Worm (Caenorhabditis elegans): ENCODE data around the gene D2023.3.

Gene D2023.3

DNA sequence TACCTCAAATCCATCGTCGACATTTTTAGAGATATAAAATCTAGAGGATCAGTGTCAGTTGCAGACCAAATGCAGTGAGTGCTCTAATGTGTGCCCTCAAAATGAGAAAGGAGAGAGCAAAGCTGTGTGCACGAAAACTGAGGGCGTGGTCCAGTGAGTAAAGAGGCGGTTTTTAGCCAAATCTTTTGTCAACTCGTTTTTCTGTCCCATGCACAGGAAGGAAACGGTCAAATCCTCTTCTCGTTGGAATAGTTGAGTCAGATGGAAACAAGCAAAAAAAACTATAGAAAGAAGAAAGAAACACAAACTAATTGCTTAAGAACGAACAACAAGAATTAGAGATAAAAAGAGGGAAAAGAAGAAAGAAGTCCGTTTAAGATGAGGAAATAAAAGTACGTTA, at the start of gene D2023.3:
TSS of gene D2023.3 (minus strand) at position 101 of the 400 bp plus-strand sequence.
- TF ChIP-seq ztf-29 (GFP tag; IDR thresholded peaks at IDR 0.05) (no peak), tab-1 (GFP tag; IDR thresholded peaks at IDR 0.05) (no peak), cog-1 (tag; optimal IDR thresholded peaks at IDR 0.05) (no peak), ztf-23 (GFP tag; IDR thresholded peaks at IDR 0.05) (no peak), klf-2 (GFP tag; conservative IDR thresholded peaks at IDR 0.05) (no peak), T22C8.4 (GFP tag; IDR thresholded peaks at IDR 0.05) (no peak), flt-1 (GFP tag; IDR thresholded peaks at IDR 0.05) (no peak), ref-1 (GFP tag; conservative IDR thresholded peaks at IDR 0.05) (no peak), med-1 (GFP tag; optimal IDR thresholded peaks at IDR 0.05; ENCODE audit: insufficient read depth) (no peak)

DNA sequence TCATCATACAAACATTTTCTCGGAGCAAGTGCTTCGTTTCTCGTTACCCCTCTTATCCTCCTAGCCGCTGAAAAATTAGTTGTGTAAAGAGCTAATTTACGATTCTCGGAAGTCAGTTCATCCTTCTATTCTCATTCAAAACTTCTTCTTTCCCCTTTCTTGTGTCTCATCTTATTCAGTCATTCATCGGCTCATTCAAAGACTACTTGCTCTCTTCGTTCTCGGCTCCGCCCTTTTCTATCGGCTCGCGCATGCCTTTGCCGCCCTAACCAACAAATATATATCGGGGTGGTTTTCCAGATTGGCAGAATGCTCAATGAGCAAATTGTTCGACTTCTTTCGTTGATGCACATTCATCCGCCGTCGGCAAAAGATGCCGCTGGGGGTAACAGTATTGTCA, 48.6 kb upstream of the D2023.3 start, which contains the start of gene R13H4.5:
TSS of gene R13H4.5 (plus strand) at position 301 of the 400 bp plus-strand sequence.
- no peak for TF ChIP-seq ztf-29 (GFP tag; IDR thresholded peaks at IDR 0.05)
- TF ChIP-seq cog-1 (tag; optimal IDR thresholded peaks at IDR 0.05), result no peak
- TF ChIP-seq flt-1 (GFP tag; IDR thresholded peaks at IDR 0.05), result no peak
- TF ChIP-seq T22C8.4 (GFP tag; IDR thresholded peaks at IDR 0.05), result no peak
- TF ChIP-seq med-1 (GFP tag; optimal IDR thresholded peaks at IDR 0.05; ENCODE audit: insufficient read depth), result no peak
- no peak for TF ChIP-seq klf-2 (GFP tag; conservative IDR thresholded peaks at IDR 0.05)
- TF ChIP-seq tab-1 (GFP tag; IDR thresholded peaks at IDR 0.05), result no peak
- no peak for TF ChIP-seq ref-1 (GFP tag; conservative IDR thresholded peaks at IDR 0.05)
- no peak for TF ChIP-seq ztf-23 (GFP tag; IDR thresholded peaks at IDR 0.05)

DNA sequence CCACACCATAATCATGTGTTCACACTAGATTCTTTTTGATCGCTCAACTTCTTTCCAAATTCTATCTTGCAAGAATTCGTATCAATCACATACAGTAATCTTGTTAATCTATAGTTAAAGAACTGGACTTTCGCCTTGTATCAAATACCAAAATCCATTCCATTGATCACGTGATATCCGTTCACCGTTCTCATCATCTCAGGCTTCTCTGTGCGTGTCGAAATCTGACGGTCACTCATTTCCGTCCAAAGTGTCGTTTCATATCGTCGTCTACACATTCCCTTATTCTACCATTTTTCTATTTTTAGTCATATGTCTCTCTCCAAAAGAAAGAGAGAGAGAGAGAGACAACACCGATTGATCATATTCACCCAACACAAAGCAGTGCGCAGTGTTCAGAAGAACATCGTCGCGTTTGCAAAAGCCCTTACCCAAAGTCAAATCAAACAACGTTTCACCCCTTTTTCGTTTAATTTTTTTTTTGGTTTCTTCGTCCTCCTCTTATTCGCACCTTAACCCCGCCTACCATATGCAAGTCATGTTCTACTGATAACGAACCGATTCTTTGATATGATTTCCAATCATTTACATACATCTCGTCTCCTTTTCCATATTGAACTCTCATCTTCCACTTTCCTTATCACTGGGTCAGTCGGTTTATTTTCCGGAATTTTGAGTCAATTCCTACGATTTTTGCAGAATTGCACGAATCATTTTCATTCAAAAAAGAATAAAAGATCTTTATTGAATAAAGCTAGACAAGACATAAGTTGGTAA, 47.4 kb upstream of the D2023.3 start:
- no peak for TF ChIP-seq ztf-23 (GFP tag; IDR thresholded peaks at IDR 0.05)
- no peak for TF ChIP-seq T22C8.4 (GFP tag; IDR thresholded peaks at IDR 0.05)
- no peak for TF ChIP-seq flt-1 (GFP tag; IDR thresholded peaks at IDR 0.05)
- no peak for TF ChIP-seq tab-1 (GFP tag; IDR thresholded peaks at IDR 0.05)
- no peak for TF ChIP-seq ref-1 (GFP tag; conservative IDR thresholded peaks at IDR 0.05)
- TF ChIP-seq med-1 (GFP tag; optimal IDR thresholded peaks at IDR 0.05; ENCODE audit: insufficient read depth), result no peak

DNA sequence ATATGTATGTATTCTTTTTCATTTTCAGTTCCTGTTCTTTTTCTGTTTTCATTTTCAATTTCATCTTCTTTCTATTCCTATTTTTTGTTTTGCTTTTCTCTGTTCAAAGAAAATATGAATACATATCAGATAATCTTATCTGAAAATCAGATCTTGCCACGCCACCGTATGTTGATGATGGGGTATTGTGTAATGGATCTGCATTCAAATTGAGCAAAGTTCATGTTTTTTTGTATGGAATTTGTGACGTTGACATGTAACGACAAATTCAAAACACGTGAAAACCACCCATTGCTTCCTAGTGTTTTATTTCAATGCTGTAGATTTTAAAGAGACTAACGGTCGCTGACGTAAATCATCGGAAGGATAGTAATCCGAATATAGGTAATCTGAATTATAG, 46.5 kb upstream of the D2023.3 start:
- TF ChIP-seq cog-1 (tag; optimal IDR thresholded peaks at IDR 0.05) (no peak), ref-1 (GFP tag; conservative IDR thresholded peaks at IDR 0.05) (no peak), ztf-23 (GFP tag; IDR thresholded peaks at IDR 0.05) (no peak), ztf-29 (GFP tag; IDR thresholded peaks at IDR 0.05) (no peak), med-1 (GFP tag; optimal IDR thresholded peaks at IDR 0.05; ENCODE audit: insufficient read depth) (no peak), T22C8.4 (GFP tag; IDR thresholded peaks at IDR 0.05) (no peak), flt-1 (GFP tag; IDR thresholded peaks at IDR 0.05) (no peak), tab-1 (GFP tag; IDR thresholded peaks at IDR 0.05) (no peak), klf-2 (GFP tag; conservative IDR thresholded peaks at IDR 0.05) (no peak)

DNA sequence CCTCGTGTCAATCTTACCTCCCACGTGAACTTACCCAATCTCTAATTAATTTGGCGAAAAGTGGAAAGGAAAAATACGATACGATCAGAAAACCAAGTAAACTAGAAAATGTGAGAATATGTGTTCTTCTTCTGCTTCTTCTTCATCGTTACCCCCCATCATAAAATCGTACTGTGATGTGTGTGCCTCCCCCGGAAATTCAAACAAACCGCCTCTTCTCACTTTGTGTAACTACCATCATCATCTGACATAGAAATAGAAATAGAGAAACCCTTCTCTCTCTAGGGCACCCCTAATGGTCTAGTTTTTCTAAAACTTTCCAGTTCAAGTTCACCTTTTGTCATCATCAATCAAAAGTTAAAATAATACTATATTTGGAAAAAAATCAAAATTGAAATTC, 45.9 kb upstream of the D2023.3 start:
- TF ChIP-seq ztf-23 (GFP tag; IDR thresholded peaks at IDR 0.05), result no peak
- no peak for TF ChIP-seq T22C8.4 (GFP tag; IDR thresholded peaks at IDR 0.05)
- no peak for TF ChIP-seq ref-1 (GFP tag; conservative IDR thresholded peaks at IDR 0.05)
- TF ChIP-seq cog-1 (tag; optimal IDR thresholded peaks at IDR 0.05), result no peak
- TF ChIP-seq med-1 (GFP tag; optimal IDR thresholded peaks at IDR 0.05; ENCODE audit: insufficient read depth), result no peak
- no peak for TF ChIP-seq tab-1 (GFP tag; IDR thresholded peaks at IDR 0.05)
- TF ChIP-seq flt-1 (GFP tag; IDR thresholded peaks at IDR 0.05), result no peak
- no peak for TF ChIP-seq ztf-29 (GFP tag; IDR thresholded peaks at IDR 0.05)
- TF ChIP-seq klf-2 (GFP tag; conservative IDR thresholded peaks at IDR 0.05), result no peak

DNA sequence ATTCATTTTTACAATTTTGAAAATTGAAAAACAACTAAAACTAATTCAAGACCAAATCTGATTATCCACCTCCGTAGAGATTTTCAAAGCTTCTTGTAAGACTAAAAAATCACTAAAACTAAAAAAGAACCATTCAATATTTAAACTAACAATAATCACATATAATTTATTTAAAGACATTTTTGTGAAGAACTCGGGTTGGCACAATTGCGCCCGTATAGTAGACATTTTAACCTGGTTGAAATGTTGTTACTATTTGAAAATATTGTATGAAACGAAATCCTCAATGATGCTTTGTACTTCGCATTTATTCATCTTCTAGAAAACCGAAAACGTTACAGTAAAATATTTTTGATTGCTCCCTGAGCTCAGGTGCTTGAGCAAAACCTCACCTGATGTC, 44.2 kb upstream of the D2023.3 start:
- no peak for TF ChIP-seq cog-1 (tag; optimal IDR thresholded peaks at IDR 0.05)
- no peak for TF ChIP-seq flt-1 (GFP tag; IDR thresholded peaks at IDR 0.05)

DNA sequence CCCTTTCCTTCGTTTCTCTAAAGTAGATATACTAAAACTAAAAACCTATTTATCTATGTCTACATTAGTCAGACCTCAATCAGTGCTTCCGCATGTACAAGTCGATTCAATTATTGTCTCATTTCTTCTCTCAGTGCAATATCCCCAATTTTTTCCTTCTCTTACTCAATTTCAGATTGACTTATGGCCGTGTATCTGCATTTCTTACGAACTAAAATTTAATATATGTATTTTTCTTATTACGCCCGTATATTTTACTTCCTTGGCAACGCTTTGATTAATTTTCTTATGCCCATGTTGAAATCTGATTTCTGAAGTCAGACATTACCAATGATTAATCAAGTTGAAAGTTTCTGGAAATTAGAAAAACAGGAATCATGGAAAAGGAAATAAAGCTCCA, 43.1 kb upstream of the D2023.3 start:
- TF ChIP-seq tab-1 (GFP tag; IDR thresholded peaks at IDR 0.05) (no peak), T22C8.4 (GFP tag; IDR thresholded peaks at IDR 0.05) (no peak), cog-1 (tag; optimal IDR thresholded peaks at IDR 0.05) (no peak), ztf-29 (GFP tag; IDR thresholded peaks at IDR 0.05) (no peak), flt-1 (GFP tag; IDR thresholded peaks at IDR 0.05) (no peak), med-1 (GFP tag; optimal IDR thresholded peaks at IDR 0.05; ENCODE audit: insufficient read depth) (no peak), ztf-23 (GFP tag; IDR thresholded peaks at IDR 0.05) (no peak), klf-2 (GFP tag; conservative IDR thresholded peaks at IDR 0.05) (no peak), ref-1 (GFP tag; conservative IDR thresholded peaks at IDR 0.05) (no peak)

DNA sequence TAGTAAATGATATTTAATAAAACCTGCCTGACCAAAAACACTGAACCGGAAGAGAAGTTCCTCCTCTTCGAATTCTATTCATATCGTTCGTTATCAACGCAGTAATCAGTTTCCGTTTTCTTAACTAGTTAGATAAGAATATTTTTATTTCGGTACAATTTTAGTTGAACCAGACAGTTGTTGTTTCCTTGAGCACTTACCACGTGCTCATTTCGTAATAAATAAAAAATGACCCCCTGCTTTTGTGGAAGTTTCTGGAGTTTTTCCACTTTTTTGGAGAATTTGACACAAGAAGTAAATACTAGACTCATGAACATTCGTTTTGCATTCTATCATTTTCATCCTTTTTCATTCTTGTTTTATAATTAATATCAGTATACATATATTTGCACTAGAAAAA, 41.9 kb upstream of the D2023.3 start:
- TF ChIP-seq ref-1 (GFP tag; conservative IDR thresholded peaks at IDR 0.05), result no peak
- no peak for TF ChIP-seq T22C8.4 (GFP tag; IDR thresholded peaks at IDR 0.05)
- no peak for TF ChIP-seq flt-1 (GFP tag; IDR thresholded peaks at IDR 0.05)
- TF ChIP-seq tab-1 (GFP tag; IDR thresholded peaks at IDR 0.05), result no peak
- no peak for TF ChIP-seq med-1 (GFP tag; optimal IDR thresholded peaks at IDR 0.05; ENCODE audit: insufficient read depth)
- TF ChIP-seq cog-1 (tag; optimal IDR thresholded peaks at IDR 0.05), result no peak
- TF ChIP-seq klf-2 (GFP tag; conservative IDR thresholded peaks at IDR 0.05), result no peak
- TF ChIP-seq ztf-29 (GFP tag; IDR thresholded peaks at IDR 0.05), result no peak
- TF ChIP-seq ztf-23 (GFP tag; IDR thresholded peaks at IDR 0.05), result no peak

DNA sequence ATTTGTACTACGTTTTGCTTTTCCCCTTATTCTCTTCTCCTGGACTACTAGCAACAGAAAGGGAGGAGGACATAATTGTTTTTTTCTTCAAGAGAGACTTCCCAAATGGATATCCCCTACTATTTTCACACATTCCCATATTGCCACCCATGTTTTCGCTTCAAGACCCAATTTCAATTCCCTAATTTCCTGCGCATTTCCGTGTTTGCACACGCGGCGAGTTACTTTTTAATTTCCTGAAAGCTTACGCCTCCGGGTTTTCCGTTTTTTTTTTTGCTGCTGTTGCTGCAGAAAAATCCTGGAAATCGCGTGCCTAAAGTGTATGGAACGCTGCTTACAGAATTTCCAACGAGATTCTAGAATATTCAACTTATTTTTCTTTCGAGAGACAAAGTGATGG, 40.5 kb upstream of the D2023.3 start:
- TF ChIP-seq flt-1 (GFP tag; IDR thresholded peaks at IDR 0.05) (no peak), ztf-29 (GFP tag; IDR thresholded peaks at IDR 0.05) (no peak), T22C8.4 (GFP tag; IDR thresholded peaks at IDR 0.05) (no peak), cog-1 (tag; optimal IDR thresholded peaks at IDR 0.05) (no peak), klf-2 (GFP tag; conservative IDR thresholded peaks at IDR 0.05) (no peak), ztf-23 (GFP tag; IDR thresholded peaks at IDR 0.05) (no peak), tab-1 (GFP tag; IDR thresholded peaks at IDR 0.05) (no peak), med-1 (GFP tag; optimal IDR thresholded peaks at IDR 0.05; ENCODE audit: insufficient read depth) (no peak), ref-1 (GFP tag; conservative IDR thresholded peaks at IDR 0.05) (no peak)

DNA sequence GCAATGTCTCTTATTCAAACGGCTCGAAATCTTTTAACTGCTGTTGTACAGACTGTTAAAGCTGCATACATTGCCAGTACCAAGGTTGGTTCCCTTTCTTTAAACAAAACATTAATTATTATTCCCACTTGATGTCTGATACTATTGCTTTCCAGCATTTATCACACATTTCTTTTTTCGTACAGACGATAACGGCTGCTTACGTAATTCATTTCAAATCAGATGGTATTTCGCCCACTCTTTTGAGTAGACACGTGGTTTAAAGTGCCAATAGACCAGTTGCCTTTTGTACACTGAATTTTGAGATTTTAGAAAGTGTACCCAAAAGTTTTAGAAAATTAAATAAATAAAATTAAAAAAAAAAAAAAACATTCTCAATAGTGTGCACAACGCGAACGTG, 37.6 kb upstream of the D2023.3 start:
- TF ChIP-seq klf-2 (GFP tag; conservative IDR thresholded peaks at IDR 0.05) (no peak), ref-1 (GFP tag; conservative IDR thresholded peaks at IDR 0.05) (no peak), ztf-23 (GFP tag; IDR thresholded peaks at IDR 0.05) (no peak), T22C8.4 (GFP tag; IDR thresholded peaks at IDR 0.05) (no peak)

All from whole organism, midembryonic.